Worm (Caenorhabditis elegans) whole organism, L4/young adult: Measurements from ENCODE around the gene nonu-1.

Experiments
- W03F9.2 ChIP-seq: fragments of 150-350 bp; optimal IDR thresholded peaks from 2 replicates; lab custom pipeline; 2014; ENCODE audit warnings: missing biosample characterization, missing genetic modification characterization
- dao-5 ChIP-seq: sonication (generic microtip); optimal IDR thresholded peaks from 2 replicates; lab custom pipeline; 2016; ENCODE audit warnings: missing genotype, missing genetic modification characterization, moderate library complexity, missing compliant biosample characterization

- TF ChIP-seq W03F9.2 (tag; lab: Kevin White, UChicago): no peak
- no peak for TF ChIP-seq dao-5
Measured at ce11 chrIII:4826606-4827005, 23.1 kb downstream of the nonu-1 start, which contains the start of gene F26A1.3.
